Worm (Caenorhabditis elegans) whole organism, L2 larva: ENCODE measurements around the gene ZK971.1.

ENCODE experiments used
- F13H6.1 ChIP-seq: sonication (generic microtip); optimal IDR thresholded peaks from 2 replicates; lab custom pipeline; 2016; ENCODE audit warnings: missing genetic modification characterization, missing compliant biosample characterization
- aly-2 ChIP-seq: fragments of 150-350 bp; optimal IDR thresholded peaks from 2 replicates; lab custom pipeline; 2014; ENCODE audit warnings: missing biosample characterization, missing genetic modification characterization
- ama-1 ChIP-seq: fragments of 150-350 bp; optimal IDR thresholded peaks from 2 replicates; lab custom pipeline; 2018; ENCODE audit warnings: inconsistent platforms
- mbf-1 ChIP-seq: sonication (generic microtip); optimal IDR thresholded peaks from 2 replicates; lab custom pipeline; 2017; ENCODE audit warnings: missing biosample characterization, missing genetic modification characterization
- zag-1 ChIP-seq: fragments of 150-350 bp; optimal IDR thresholded peaks from 2 replicates; lab custom pipeline; 2014; ENCODE audit warnings: missing biosample characterization, missing genetic modification characterization

ce11 chrII:10309337-10309736 lies 29.9 kb upstream of the ZK971.1 start, which contains the start of gene ZK970.8:
- no peak for TF ChIP-seq mbf-1 (tag; lab: Kevin White, UChicago)
- TF ChIP-seq aly-2 (tag; lab: Kevin White, UChicago): no peak
- no peak for TF ChIP-seq ama-1 (lab: Kevin White, UChicago)
- TF ChIP-seq F13H6.1: no peak
- no peak for TF ChIP-seq zag-1 (tag; lab: Kevin White, UChicago)
